Worm (Caenorhabditis elegans): ENCODE data around the gene tbcc-1.
A peak's percentile ranks its signal among the peaks of the same experiment; 100 is the strongest.

tbcc-1 gene

DNA sequence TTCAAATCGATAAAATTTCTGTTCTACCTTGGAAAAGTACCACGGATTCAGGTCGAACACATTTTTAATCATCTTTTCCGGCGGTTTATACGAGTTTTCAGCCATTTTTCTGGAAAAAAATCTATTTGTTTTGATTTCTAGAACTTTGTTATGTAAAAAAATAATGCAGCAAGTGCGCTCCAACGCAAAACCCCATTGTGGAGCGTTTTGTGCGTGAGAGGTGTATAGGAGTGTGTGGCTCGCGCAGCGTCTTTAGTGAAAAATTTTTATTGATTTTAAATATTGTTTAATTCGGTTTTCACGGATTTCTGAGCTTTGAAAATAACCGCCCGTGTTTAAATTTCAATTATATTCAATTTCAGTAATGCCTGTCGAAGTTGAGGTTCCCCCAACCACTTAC is 2.4 kb upstream of the tbcc-1 start, which contains the start of gene Y71H2AM.20:
Gene Y71H2AM.20, minus strand, starts transcription at position 109 of the 400 bp plus-strand sequence.
- no peak for TF ChIP-seq dao-5 (tag; optimal IDR thresholded peaks at IDR 0.05)
- peak; percentile 37 for TF ChIP-seq him-1 (tag; optimal IDR thresholded peaks at IDR 0.05)
- TF ChIP-seq W03F9.2 (tag; optimal IDR thresholded peaks at IDR 0.05): peak; percentile 99

DNA sequence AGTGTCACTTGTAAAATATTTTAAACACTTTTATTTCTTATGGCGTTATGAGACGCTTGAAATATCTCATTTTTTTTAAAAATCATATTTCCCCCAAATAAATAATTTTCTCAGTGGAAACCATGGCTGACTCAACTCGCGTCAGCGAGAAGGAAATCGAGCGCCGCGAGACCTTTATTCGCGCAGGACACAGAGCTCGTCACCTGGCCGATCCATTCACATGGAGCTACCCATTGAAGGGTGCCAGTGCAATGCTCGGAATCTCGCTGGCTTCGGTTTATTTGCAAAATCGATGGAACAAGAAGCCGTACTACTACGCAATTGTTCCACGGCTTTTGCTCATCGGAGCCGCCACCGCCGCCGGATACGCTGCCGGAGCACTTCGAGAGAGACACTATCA is 1.5 kb upstream of the tbcc-1 start, which contains the start of gene nduc-2:
Gene nduc-2, plus strand, starts transcription at position 113 of the 400 bp plus-strand sequence.
- TF ChIP-seq W03F9.2 (tag; optimal IDR thresholded peaks at IDR 0.05): no peak
- no peak for TF ChIP-seq him-1 (tag; optimal IDR thresholded peaks at IDR 0.05)
- no peak for TF ChIP-seq dao-5 (tag; optimal IDR thresholded peaks at IDR 0.05)

DNA sequence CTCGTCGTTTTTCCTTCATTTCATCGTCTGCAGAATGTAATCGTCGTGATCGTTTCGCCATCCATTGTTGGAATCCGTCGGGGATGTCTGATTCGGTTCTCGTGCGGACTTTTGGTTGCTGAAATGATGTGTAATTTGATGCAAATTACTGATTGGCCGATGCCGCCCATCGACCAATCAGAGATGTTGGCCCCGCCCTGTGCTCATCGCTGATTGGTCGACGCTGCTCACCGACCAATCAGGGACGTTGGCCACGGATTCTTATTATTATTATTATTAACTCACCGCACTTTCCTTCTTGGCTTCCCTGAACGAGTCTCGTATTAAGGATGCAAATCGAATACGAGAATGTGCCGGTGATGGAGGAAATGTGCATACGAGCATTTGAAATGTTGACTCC is 5.8 kb downstream of the tbcc-1 start:
- TF ChIP-seq W03F9.2 (tag; optimal IDR thresholded peaks at IDR 0.05): no peak
- no peak for TF ChIP-seq dao-5 (tag; optimal IDR thresholded peaks at IDR 0.05)
- TF ChIP-seq him-1 (tag; optimal IDR thresholded peaks at IDR 0.05): no peak

DNA sequence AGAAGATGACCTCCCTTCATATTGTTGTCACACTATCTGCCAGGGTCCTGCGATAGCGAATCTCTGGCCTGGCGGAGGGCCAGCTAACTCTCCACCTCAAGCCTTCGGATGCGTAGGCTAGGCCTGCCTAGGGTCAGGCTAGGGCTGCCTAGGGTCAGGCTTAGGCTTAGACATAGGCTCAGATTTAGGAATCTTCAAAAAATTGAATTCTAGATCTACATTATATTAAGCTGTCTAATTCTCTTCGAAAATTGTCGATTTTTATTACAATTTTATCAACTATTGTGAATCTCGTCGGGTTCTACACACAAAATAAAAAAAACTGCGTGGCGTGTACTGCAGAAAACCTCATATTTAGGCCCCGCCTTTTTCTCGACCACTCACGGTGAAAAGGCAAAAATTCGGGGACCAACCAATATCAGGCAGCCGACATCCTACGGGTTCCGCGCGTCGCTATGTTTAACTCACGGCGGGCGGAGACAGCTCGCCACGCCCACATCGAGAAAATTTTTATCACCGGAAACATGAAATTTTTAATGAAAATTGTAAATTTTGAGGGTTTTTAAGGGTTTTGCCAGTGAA is 7.3 kb downstream of the tbcc-1 start:
- TF ChIP-seq dao-5 (tag; optimal IDR thresholded peaks at IDR 0.05) (no peak), him-1 (tag; optimal IDR thresholded peaks at IDR 0.05) (no peak), W03F9.2 (tag; optimal IDR thresholded peaks at IDR 0.05) (no peak)

DNA sequence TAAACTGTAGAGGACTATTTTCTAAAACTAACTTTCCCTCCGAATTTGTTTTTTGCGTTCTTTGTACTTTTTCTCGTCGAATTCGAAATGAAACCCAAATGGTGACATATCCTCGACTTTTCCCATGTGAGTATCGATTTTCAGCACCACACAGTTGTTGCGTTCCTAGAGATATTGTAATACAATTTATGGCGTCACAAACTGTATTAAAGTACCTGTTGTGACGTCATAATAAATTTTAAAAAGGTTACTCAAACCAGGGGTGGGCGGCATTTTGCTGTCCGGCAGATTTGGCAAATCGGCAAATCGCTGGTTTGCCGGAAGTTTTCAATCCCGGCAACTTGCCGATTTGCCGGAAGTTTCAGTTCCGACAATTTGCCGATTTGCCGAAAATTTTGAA is 12.5 kb downstream of the tbcc-1 start:
- TF ChIP-seq him-1 (tag; optimal IDR thresholded peaks at IDR 0.05) (no peak), W03F9.2 (tag; optimal IDR thresholded peaks at IDR 0.05) (no peak), dao-5 (tag; optimal IDR thresholded peaks at IDR 0.05) (no peak)

DNA sequence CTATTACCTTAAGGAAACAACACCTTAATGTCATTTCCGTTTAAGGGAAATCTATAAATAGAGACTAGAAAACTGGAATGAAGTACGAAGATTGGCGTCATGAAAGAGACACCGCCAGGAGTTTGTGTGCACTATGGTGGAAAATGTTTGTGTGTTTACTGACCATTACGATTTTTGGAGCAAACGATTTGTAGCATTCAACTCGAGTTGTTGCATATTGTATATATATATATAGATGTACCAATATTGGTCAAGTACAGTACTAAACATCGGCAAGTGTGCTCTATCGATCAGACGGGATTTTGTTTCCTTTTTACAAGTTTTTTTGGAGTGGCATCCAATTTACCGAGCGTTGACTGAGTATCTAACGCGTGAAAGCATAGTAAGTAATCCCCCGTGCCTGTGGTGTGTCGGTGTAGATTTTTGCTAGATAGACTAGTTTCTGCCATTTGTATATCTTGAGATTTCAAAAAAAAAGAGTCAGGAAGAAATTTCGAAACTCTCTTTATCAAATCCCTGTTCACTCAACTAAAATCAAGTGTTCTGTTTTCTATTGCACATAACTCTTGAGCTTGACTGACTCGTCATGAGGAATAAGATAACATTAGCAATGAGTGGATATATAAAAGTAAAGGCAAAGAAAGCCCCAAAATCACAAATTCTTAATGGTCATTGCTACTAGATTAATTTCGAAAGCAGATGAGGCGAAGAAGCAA is 13.7 kb downstream of the tbcc-1 start, which contains the start of the genes twk-45 and Y71H2AM.25:
Gene twk-45, minus strand, starts transcription at position 101 of the 716 bp plus-strand sequence.
Gene Y71H2AM.25, plus strand, starts transcription at position 666 of the 716 bp plus-strand sequence.
- no peak for TF ChIP-seq dao-5 (tag; optimal IDR thresholded peaks at IDR 0.05)
- TF ChIP-seq W03F9.2 (tag; optimal IDR thresholded peaks at IDR 0.05): no peak
- no peak for TF ChIP-seq him-1 (tag; optimal IDR thresholded peaks at IDR 0.05)

DNA sequence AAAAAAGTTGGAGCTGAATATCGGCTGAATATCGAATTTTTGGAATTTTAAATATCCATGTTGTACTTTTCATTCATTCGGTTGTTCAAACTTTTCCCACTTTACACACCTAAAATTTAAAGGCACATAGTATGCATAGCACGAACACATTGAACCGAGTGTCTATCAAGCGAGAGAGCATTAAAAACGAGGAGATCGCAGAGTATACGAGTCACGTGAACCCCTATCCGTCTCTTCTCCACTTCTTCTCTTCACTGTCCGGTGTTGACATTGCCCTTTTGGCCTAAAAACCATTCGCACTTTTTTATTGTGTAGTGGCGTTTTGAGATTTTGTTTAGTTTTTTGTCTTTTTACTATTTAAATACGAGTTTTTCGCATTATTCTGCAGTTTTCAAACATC is 16.2 kb downstream of the tbcc-1 start:
- TF ChIP-seq him-1 (tag; optimal IDR thresholded peaks at IDR 0.05) (no peak), W03F9.2 (tag; optimal IDR thresholded peaks at IDR 0.05) (peak; percentile 47)

DNA sequence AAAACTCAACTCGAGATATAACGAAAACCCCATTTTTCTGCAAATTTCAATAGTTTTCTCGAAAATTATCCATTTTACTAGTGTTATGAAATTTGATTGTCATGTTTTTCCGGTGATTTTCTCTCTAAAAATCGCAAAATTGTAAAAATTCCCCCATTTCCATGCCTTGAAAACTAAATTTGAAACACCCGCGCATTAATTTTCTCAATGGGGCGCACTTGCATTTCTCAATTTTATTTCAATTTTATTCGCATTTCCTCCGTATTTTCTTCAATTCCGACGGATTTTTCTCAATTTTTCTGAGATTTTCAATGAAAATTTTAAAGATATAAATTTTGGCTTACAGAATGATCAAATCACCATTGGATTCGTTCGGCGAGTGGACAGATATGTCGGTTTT is 16.8 kb downstream of the tbcc-1 start, which contains the start of gene Y71H2AM.3:
Gene Y71H2AM.3, plus strand, starts transcription at position 347 of the 400 bp plus-strand sequence.
- TF ChIP-seq him-1 (tag; optimal IDR thresholded peaks at IDR 0.05) (no peak), W03F9.2 (tag; optimal IDR thresholded peaks at IDR 0.05) (no peak), dao-5 (tag; optimal IDR thresholded peaks at IDR 0.05) (no peak)

DNA sequence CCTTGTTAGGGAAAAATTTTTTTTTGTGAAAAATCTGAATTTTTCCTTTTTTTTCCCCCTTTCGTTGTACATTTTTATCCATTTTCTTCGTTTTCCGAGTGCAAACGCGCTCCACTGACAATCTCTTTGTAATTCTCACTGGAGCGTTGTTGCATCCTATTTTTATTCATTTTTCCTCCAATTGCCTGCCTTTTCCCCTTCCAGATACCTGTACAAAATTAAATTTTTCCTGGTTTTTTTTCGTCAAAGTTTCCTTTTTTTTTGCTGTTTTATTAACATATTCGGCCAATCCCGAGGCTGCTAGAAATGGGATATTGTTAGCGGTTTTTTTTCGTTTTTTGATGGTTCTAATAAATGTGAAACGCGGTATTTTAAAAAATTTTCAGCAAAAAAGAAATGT is 23.2 kb downstream of the tbcc-1 start:
- TF ChIP-seq dao-5 (tag; optimal IDR thresholded peaks at IDR 0.05): no peak
- TF ChIP-seq W03F9.2 (tag; optimal IDR thresholded peaks at IDR 0.05): no peak
- TF ChIP-seq him-1 (tag; optimal IDR thresholded peaks at IDR 0.05): no peak

DNA sequence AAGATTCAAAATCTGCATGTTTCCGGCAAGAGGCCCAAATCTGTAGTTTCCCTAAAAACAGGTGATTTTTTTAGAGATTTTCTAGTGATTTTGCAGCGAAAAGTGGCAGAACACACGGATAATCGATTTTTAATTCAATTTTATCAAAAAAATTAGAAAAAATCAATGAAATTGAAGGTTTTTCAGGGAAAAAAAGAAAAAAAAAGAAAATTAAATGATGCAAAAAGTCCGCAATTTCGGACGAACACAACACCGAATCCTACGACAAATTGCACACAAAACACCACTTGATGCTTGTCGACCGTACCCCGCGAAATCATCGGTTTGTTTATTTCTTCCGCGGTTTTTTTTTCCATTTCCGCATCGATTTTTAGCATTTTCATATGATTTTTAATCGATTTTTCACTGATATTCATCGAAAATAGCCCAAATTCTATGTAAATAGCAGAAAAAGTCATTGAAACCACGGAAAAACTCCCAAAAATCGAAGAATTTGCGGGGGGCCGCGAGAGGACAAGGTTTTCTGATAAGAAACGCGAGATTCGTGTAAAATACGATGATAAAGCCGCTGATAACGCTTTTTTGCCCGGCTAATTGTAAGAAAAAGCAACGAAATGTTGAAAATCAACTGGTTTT is 26.8 kb downstream of the tbcc-1 start, which contains the start of gene tufm-1:
Gene tufm-1, minus strand, starts transcription at position 51 of the 636 bp plus-strand sequence.
- peak; percentile 77 for TF ChIP-seq W03F9.2 (tag; optimal IDR thresholded peaks at IDR 0.05)
- TF ChIP-seq dao-5 (tag; optimal IDR thresholded peaks at IDR 0.05): no peak

DNA sequence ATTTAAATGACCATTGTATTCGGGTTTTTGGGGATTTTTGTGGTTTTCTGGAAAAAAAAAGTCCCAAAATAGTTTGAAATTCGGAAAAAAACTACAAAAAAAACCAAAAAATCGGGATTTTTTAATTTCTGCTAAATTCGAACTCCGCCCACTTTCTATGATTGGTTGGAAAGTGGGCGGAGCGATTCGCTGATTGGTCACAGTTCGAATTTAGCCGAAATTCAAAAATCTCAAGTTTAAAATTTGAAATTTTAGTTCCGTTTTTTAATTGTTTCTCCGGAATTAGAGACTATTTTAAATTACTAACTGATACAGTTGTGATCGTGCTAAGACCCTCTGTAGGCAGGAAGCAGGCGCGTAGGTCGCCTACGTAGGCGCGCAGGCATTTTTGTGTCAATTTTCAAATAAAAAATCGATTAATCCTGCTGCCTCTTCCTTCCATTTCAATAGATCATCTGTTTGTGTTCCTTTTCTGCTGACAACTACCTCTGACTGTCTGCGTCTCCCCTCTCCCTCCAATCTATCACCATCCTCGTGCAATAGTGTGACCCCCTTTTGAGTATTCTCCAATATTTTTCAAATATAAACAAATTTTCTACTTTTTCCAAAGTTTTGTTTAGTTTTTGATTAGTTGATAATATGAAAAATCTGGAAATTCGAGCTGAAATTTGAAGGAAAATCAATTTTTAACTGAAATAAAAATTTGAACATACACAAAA is 28.1 kb downstream of the tbcc-1 start:
- TF ChIP-seq W03F9.2 (tag; optimal IDR thresholded peaks at IDR 0.05): no peak
- TF ChIP-seq dao-5 (tag; optimal IDR thresholded peaks at IDR 0.05): no peak
- TF ChIP-seq him-1 (tag; optimal IDR thresholded peaks at IDR 0.05): no peak

DNA sequence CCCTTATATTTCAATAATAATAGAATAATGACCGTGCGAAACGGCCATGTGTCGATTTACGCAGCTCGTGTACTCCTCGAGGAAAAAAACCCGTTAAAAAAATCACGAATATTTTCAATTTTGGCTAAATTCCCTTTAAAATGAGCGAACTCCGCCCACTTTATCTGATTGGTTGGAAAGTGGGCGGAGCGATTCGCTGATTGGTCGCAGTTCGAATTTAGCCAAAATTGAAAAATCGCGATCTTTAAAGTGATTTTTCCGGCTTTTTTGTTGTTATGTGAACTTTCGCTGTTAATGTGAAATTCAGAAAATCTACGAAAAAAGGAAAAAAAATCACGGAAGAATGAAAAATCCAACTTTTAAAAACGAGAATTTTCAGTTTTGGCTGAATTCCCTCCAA is 29.6 kb downstream of the tbcc-1 start:
- TF ChIP-seq him-1 (tag; optimal IDR thresholded peaks at IDR 0.05) (no peak), W03F9.2 (tag; optimal IDR thresholded peaks at IDR 0.05) (no peak), dao-5 (tag; optimal IDR thresholded peaks at IDR 0.05) (no peak)

DNA sequence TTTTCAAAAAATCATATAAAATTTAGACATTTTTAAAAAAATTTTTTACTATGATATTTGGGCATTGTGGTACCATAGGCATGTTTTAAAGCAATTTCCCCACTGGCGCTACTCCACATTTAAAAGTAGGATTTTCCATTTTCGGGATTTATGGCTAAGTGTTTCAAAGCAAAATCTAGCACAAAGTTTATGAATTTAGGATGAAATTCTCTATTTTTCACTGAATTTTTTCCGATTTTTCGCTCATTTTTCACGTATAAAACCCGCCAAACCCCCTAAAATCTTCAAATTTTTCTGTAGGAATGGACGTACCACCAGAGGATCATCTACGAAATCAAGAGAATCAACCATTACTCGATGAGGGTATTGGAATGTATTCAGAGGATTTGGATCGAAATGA is 30.7 kb downstream of the tbcc-1 start, which contains the start of gene pipp-4P:
Gene pipp-4P, plus strand, starts transcription at position 301 of the 400 bp plus-strand sequence.
- TF ChIP-seq dao-5 (tag; optimal IDR thresholded peaks at IDR 0.05) (no peak), W03F9.2 (tag; optimal IDR thresholded peaks at IDR 0.05) (no peak), him-1 (tag; optimal IDR thresholded peaks at IDR 0.05) (no peak)
